Fruit fly (Drosophila melanogaster) whole organism, wandering third instar larva: Measurements from ENCODE around the gene Rab5.

ENCODE experiments used
- Abd-B ChIP-seq: fragments of >200 bp; optimal IDR thresholded peaks from 2 replicates; lab custom pipeline; 2017; ENCODE audit warnings: missing biosample characterization, missing genetic modification characterization
- CG32264 ChIP-seq: fragments of 200-800 bp; sonication (Bioruptor generic); optimal IDR thresholded peaks from 2 replicates; lab custom pipeline; 2016; ENCODE audit warnings: missing biosample characterization, missing genetic modification characterization
- Dif ChIP-seq: fragments of 200-275, 200-300 bp; sonication (Bioruptor generic); optimal IDR thresholded peaks from 2 replicates; lab custom pipeline; 2018; ENCODE audit warnings: missing biosample characterization, missing genetic modification characterization; ENCODE audit not compliant: partially characterized antibody
- Sp1 ChIP-seq: fragments of 200-800 bp; sonication (Bioruptor generic); optimal IDR thresholded peaks from 3 replicates; lab custom pipeline; 2019; ENCODE audit warnings: missing biosample characterization, mild to moderate bottlenecking, missing genetic modification characterization, moderate library complexity
- br ChIP-seq: fragments of 200-800 bp; sonication (Bioruptor generic); optimal IDR thresholded peaks from 2 replicates; lab custom pipeline; 2016; ENCODE audit warnings: missing biosample characterization, missing genetic modification characterization
- brk ChIP-seq: fragments of 200-800 bp; sonication (Bioruptor generic); optimal IDR thresholded peaks from 2 replicates; lab custom pipeline; 2016; ENCODE audit warnings: missing biosample characterization, mild to moderate bottlenecking, missing genetic modification characterization
- fru ChIP-seq: fragments of 200-800 bp; sonication (Bioruptor generic); optimal IDR thresholded peaks from 3 replicates; lab custom pipeline; 2016; ENCODE audit warnings: missing biosample characterization, mild to moderate bottlenecking, missing genetic modification characterization
- jim ChIP-seq: fragments of 175-275, 200-325 bp; sonication (Bioruptor generic); optimal IDR thresholded peaks from 2 replicates; lab custom pipeline; 2016; ENCODE audit warnings: missing biosample characterization, mild to moderate bottlenecking, missing genetic modification characterization
- lola ChIP-seq: fragments of >200 bp; optimal IDR thresholded peaks from 2 replicates; lab custom pipeline; 2017; ENCODE audit warnings: missing biosample characterization, missing genetic modification characterization
- psq ChIP-seq: fragments of 200-800 bp; sonication (Bioruptor generic); optimal IDR thresholded peaks from 3 replicates; lab custom pipeline; 2017; ENCODE audit warnings: missing biosample characterization, mild to moderate bottlenecking, missing genetic modification characterization, moderate library complexity
- rgr ChIP-seq: fragments of 200-800 bp; sonication (Bioruptor generic); optimal IDR thresholded peaks from 3 replicates; lab custom pipeline; 2016; ENCODE audit warnings: missing biosample characterization, mild to moderate bottlenecking, missing genetic modification characterization
- sv ChIP-seq: fragments of 200-800 bp; sonication (Bioruptor generic); optimal IDR thresholded peaks from 3 replicates; lab custom pipeline; 2016; ENCODE audit warnings: missing biosample characterization, missing genetic modification characterization
- tai ChIP-seq: sonication (Bioruptor generic); optimal IDR thresholded peaks from 2 replicates; lab custom pipeline; 2016; ENCODE audit warnings: missing biosample characterization, missing genetic modification characterization
- usp ChIP-seq: fragments of >200 bp; optimal IDR thresholded peaks from 2 replicates; lab custom pipeline; 2017; ENCODE audit warnings: missing biosample characterization, missing genetic modification characterization

dm6 chr2L:2382971-2383370 lies 17.9 kb upstream of the Rab5 start, which contains the start of gene PIG-Wa:
- TF ChIP-seq lola (GFP tag; lab: Kevin White, UChicago) (no peak), fru (GFP tag; lab: Kevin White, UChicago) (no peak), rgr (GFP tag; lab: Kevin White, UChicago) (no peak), Abd-B (GFP tag; lab: Kevin White, UChicago) (no peak), brk (GFP tag; lab: Kevin White, UChicago) (no peak), br (GFP tag; lab: Kevin White, UChicago) (no peak), Sp1 (no peak), jim (GFP tag; lab: Kevin White, UChicago) (no peak), psq (GFP tag; lab: Kevin White, UChicago) (no peak), tai (no peak), CG32264 (GFP tag; lab: Kevin White, UChicago) (no peak), sv (no peak), usp (GFP tag; lab: Kevin White, UChicago) (no peak), Dif (GFP tag; lab: Kevin White, UChicago) (peak; percentile 77)
